Worm (Caenorhabditis elegans) whole organism, L4 larva: Measurements from ENCODE around the gene best-15.

Source experiments
- F37D6.2 ChIP-seq: sonication (generic microtip); optimal IDR thresholded peaks from 2 replicates; lab custom pipeline; 2016; ENCODE audit warnings: mild to moderate bottlenecking, missing genetic modification characterization, missing compliant biosample characterization
- Y75B8A.6 ChIP-seq: fragments of 200-800 bp; sonication (Bioruptor generic); IDR thresholded peaks from 2 replicates; pipeline ENCODE4 v1.3.6; 2022; ENCODE audit warnings: missing genetic modification reagents, missing genetic modification characterization, missing compliant biosample characterization
- ZK337.2 ChIP-seq: fragments of 200-800 bp; sonication (Bioruptor generic); IDR thresholded peaks from 2 replicates; pipeline ENCODE4 v1.3.6; 2022; ENCODE audit warnings: missing genetic modification reagents, missing genetic modification characterization, missing compliant biosample characterization
- aha-1 ChIP-seq: fragments of 150-350 bp; peaks from one replicate; lab custom pipeline; 2014; ENCODE audit warnings: missing biosample characterization, missing genetic modification characterization
- ama-1 ChIP-seq: fragments of 150-350 bp; optimal IDR thresholded peaks from 2 replicates; lab custom pipeline; 2014; ENCODE audit warnings: inconsistent platforms, mixed read lengths
- ceh-20 ChIP-seq: fragments of 200-800 bp; sonication (Bioruptor generic); IDR thresholded peaks from 2 replicates; pipeline ENCODE4 v1.3.6; 2022; ENCODE audit warnings: missing genetic modification reagents, missing genetic modification characterization, missing compliant biosample characterization
- ceh-32 ChIP-seq: sonication (generic microtip); optimal IDR thresholded peaks from 2 replicates; lab custom pipeline; 2016; ENCODE audit warnings: mild to moderate bottlenecking, missing genetic modification characterization, missing compliant biosample characterization; ENCODE audit not compliant: poor library complexity
- ceh-62 ChIP-seq: sonication (generic microtip); optimal IDR thresholded peaks from 2 replicates; lab custom pipeline; 2017; ENCODE audit warnings: missing biosample characterization, missing genetic modification characterization
- ceh-82 ChIP-seq: sonication (generic microtip); optimal IDR thresholded peaks from 2 replicates; lab custom pipeline; 2017; ENCODE audit warnings: missing biosample characterization, missing genetic modification characterization
- ctbp-1 ChIP-seq: fragments of 200-800 bp; sonication (Bioruptor generic); IDR thresholded peaks from 2 replicates; pipeline ENCODE4 v1.3.6; 2022; ENCODE audit warnings: missing genetic modification reagents, missing genetic modification characterization, missing compliant biosample characterization
- daf-16 ChIP-seq, 3 experiments: sonication (generic microtip); optimal IDR thresholded peaks; 2 replicates each; lab custom pipeline; 2016 to 2017; ENCODE audit warnings: missing genetic modification characterization in 3 of 3, missing genetic modification reagents in 3 of 3, mild to moderate bottlenecking in 2 of 3, missing compliant biosample characterization in 2 of 3, missing biosample characterization in 1 of 3, moderate library complexity in 1 of 3
- daf-8 ChIP-seq: fragments of 200-800 bp; sonication (Bioruptor generic); IDR thresholded peaks from 2 replicates; pipeline ENCODE4 v1.3.6; 2022; ENCODE audit warnings: missing genetic modification characterization, missing compliant biosample characterization
- dmd-6 ChIP-seq: fragments of 200-800 bp; sonication (Bioruptor generic); IDR thresholded peaks from 2 replicates; pipeline ENCODE4 v1.3.6; 2022; ENCODE audit warnings: missing genetic modification reagents, missing genetic modification characterization, missing compliant biosample characterization
- dpl-1 ChIP-seq: fragments of 150-350 bp; optimal IDR thresholded peaks from 2 replicates; lab custom pipeline; 2014; ENCODE audit warnings: missing biosample characterization, missing genetic modification reagents, missing genetic modification characterization
- dve-1 ChIP-seq: sonication (generic microtip); optimal IDR thresholded peaks from 2 replicates; lab custom pipeline; 2017; ENCODE audit warnings: antibody characterized with exemption, mild to moderate bottlenecking, missing genetic modification characterization, missing compliant biosample characterization; ENCODE audit not compliant: insufficient read depth
- egl-27 ChIP-seq: sonication (generic microtip); optimal IDR thresholded peaks from 3 replicates; lab custom pipeline; 2017; ENCODE audit warnings: missing biosample characterization, missing genetic modification reagents, missing genetic modification characterization
- fkh-10 ChIP-seq: fragments of 150-350 bp; optimal IDR thresholded peaks from 2 replicates; lab custom pipeline; 2014; ENCODE audit warnings: missing biosample characterization, missing genetic modification reagents, missing genetic modification characterization
- hif-1 ChIP-seq, 2 experiments: sonication (generic microtip); optimal IDR thresholded peaks; 2 replicates each; lab custom pipeline; 2016 to 2017; ENCODE audit warnings: missing compliant biosample characterization in 2 of 2, missing genetic modification characterization in 2 of 2, missing genetic modification reagents in 2 of 2, missing genotype in 2 of 2, mild to moderate bottlenecking in 1 of 2
- hlh-11 ChIP-seq: fragments of 200-800 bp; sonication (Bioruptor generic); optimal IDR thresholded peaks from 2 replicates; lab custom pipeline; 2018; ENCODE audit warnings: mild to moderate bottlenecking, missing genetic modification characterization, missing compliant biosample characterization
- hlh-30 ChIP-seq: sonication (generic microtip); optimal IDR thresholded peaks from 2 replicates; lab custom pipeline; 2017; ENCODE audit warnings: antibody characterized with exemption, mild to moderate bottlenecking, missing genetic modification characterization, missing compliant biosample characterization; ENCODE audit not compliant: insufficient read depth
- hmg-1.1 ChIP-seq: fragments of 200-800 bp; sonication (Bioruptor generic); IDR thresholded peaks from 2 replicates; pipeline ENCODE4 v1.3.6; 2022; ENCODE audit warnings: missing genetic modification reagents, missing genetic modification characterization, missing compliant biosample characterization
- lim-7 ChIP-seq: fragments of 200-800 bp; sonication (Bioruptor generic); IDR thresholded peaks from 2 replicates; pipeline ENCODE4 v1.3.6; 2022; ENCODE audit warnings: missing genetic modification characterization, missing compliant biosample characterization
- lin-13 ChIP-seq: fragments of 150-350 bp; optimal IDR thresholded peaks from 2 replicates; lab custom pipeline; 2014; ENCODE audit warnings: missing biosample characterization, missing genetic modification reagents, missing genetic modification characterization
- lin-38 ChIP-seq: fragments of 200-800 bp; sonication (Bioruptor generic); IDR thresholded peaks from 2 replicates; pipeline ENCODE4 v1.3.6; 2022; ENCODE audit warnings: missing genetic modification reagents, missing genetic modification characterization, missing compliant biosample characterization
- lsy-2 ChIP-seq, 2 experiments: fragments of 150-350 bp in 1 of 2; sonication (generic microtip) in 1 of 2; optimal IDR thresholded peaks; 2 replicates each; lab custom pipeline; 2014 to 2017; ENCODE audit warnings: missing biosample characterization in 2 of 2, missing genetic modification characterization in 2 of 2
- mdl-1 ChIP-seq, 2 experiments: fragments of 150-350 bp in 1 of 2; sonication (generic microtip) in 1 of 2; optimal IDR thresholded peaks; 2 replicates each; lab custom pipeline; 2014 to 2017; ENCODE audit warnings: missing biosample characterization in 2 of 2, missing genetic modification characterization in 2 of 2
- mep-1 ChIP-seq: fragments of 150-350 bp; sonication (generic microtip); optimal IDR thresholded peaks from 3 replicates; lab custom pipeline; 2014; ENCODE audit warnings: missing biosample characterization, missing genetic modification characterization
- mes-2 ChIP-seq: sonication (generic microtip); optimal IDR thresholded peaks from 2 replicates; lab custom pipeline; 2016; ENCODE audit warnings: missing genotype, mild to moderate bottlenecking, missing genetic modification characterization, missing compliant biosample characterization; ENCODE audit not compliant: poor library complexity, severe bottlenecking
- mxl-3 ChIP-seq: fragments of 200-800 bp; sonication (Bioruptor generic); optimal IDR thresholded peaks from 2 replicates; lab custom pipeline; 2018; ENCODE audit warnings: mild to moderate bottlenecking, missing genetic modification characterization, missing compliant biosample characterization
- nhr-11 ChIP-seq: fragments of 150-350 bp; optimal IDR thresholded peaks from 2 replicates; lab custom pipeline; 2014; ENCODE audit warnings: missing biosample characterization, missing genetic modification characterization
- nhr-28 ChIP-seq: fragments of 150-350 bp; optimal IDR thresholded peaks from 2 replicates; lab custom pipeline; 2014; ENCODE audit warnings: missing biosample characterization, missing genetic modification characterization
- nhr-42 ChIP-seq: fragments of 200-800 bp; sonication (Bioruptor generic); IDR thresholded peaks from 2 replicates; pipeline ENCODE4 v1.3.6; 2022; ENCODE audit warnings: missing genetic modification characterization, missing compliant biosample characterization
- nhr-77 ChIP-seq: fragments of 150-350 bp; optimal IDR thresholded peaks from 2 replicates; lab custom pipeline; 2014; ENCODE audit warnings: missing biosample characterization, missing genetic modification characterization
- pqm-1 ChIP-seq: sonication (generic microtip); optimal IDR thresholded peaks from 2 replicates; lab custom pipeline; 2017; ENCODE audit warnings: missing biosample characterization, missing genetic modification characterization
- saeg-2 ChIP-seq: fragments of 200-800 bp; sonication (Bioruptor generic); IDR thresholded peaks from 2 replicates; pipeline ENCODE4 v1.3.6; 2022; ENCODE audit warnings: missing genetic modification reagents, missing genetic modification characterization, missing compliant biosample characterization
- sdz-12 ChIP-seq: fragments of 200-800 bp; sonication (Bioruptor generic); optimal IDR thresholded peaks from 2 replicates; lab custom pipeline; 2018; ENCODE audit warnings: mild to moderate bottlenecking, missing genetic modification characterization, missing compliant biosample characterization
- snpc-1.2 ChIP-seq: fragments of 200-800 bp; sonication (Bioruptor generic); IDR thresholded peaks from 2 replicates; pipeline ENCODE4 v1.3.6; 2022; ENCODE audit warnings: missing genetic modification reagents, missing genetic modification characterization, missing compliant biosample characterization
- tra-1 ChIP-seq: fragments of 200-800 bp; sonication (Bioruptor generic); IDR thresholded peaks from 2 replicates; pipeline ENCODE4 v1.3.6; 2022; ENCODE audit warnings: missing genetic modification reagents, missing genetic modification characterization, missing compliant biosample characterization
- unc-62 ChIP-seq, 3 experiments: fragments of 150-350 bp in 1 of 3; sonication (generic microtip); optimal IDR thresholded peaks in 2 of 3; peaks in 1 of 3; 1 replicate in 1 of 3; 2 replicates in 2 of 3; lab custom pipeline; 2014 to 2017; ENCODE audit warnings: missing biosample characterization in 3 of 3, missing genetic modification characterization in 3 of 3, missing genetic modification reagents in 3 of 3, missing genotype in 1 of 3
- zfp-2 ChIP-seq: sonication (generic microtip); optimal IDR thresholded peaks from 2 replicates; lab custom pipeline; 2016; ENCODE audit warnings: mild to moderate bottlenecking, missing genetic modification characterization, missing compliant biosample characterization
- zfp-3 ChIP-seq: fragments of 200-800 bp; sonication (Bioruptor generic); conservative IDR thresholded peaks from 2 replicates; pipeline ENCODE4 v1.3.6; 2022; ENCODE audit warnings: missing genetic modification reagents, missing genetic modification characterization, missing compliant biosample characterization
- zip-11 ChIP-seq: fragments of 200-800 bp; sonication (Bioruptor generic); IDR thresholded peaks from 2 replicates; pipeline ENCODE4 v1.3.6; 2022; ENCODE audit warnings: missing genetic modification characterization, missing compliant biosample characterization
- ztf-11 ChIP-seq: fragments of 150-350 bp; optimal IDR thresholded peaks from 2 replicates; lab custom pipeline; 2014; ENCODE audit warnings: missing biosample characterization, missing genetic modification characterization

best-15 gene

DNA sequence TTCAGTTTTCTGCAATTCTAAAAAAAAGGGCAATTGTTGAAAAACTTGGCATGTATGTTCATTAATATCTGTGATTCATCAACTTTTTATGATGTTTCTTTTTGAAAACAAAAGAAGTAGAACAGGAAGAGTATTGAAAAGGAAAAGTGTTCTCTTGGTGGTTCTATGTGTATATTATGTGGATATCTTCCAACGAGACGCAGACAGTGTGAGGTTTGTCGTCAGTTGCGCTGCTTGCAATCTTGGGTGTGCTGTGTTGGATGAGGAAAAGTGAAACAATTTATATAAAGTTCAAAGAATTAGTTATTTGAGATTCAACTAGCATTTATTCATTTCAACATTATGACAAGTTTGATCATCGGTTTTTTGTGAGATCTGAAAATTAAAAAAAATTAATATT lies 20.4 kb upstream of the best-15 start (continued):
- TF ChIP-seq fkh-10 (GFP tag; lab: Kevin White, UChicago) (no peak), lsy-2 (tag; optimal IDR thresholded peaks at IDR 0.05; lab: Kevin White, UChicago) (peak in 1 of 2 experiments; percentile 57), ceh-20 (GFP tag; lab: Robert Waterston, UW) (no peak), dve-1 (tag; lab: Kevin White, UChicago) (peak; percentile 42), mes-2 (peak; percentile 3)

DNA sequence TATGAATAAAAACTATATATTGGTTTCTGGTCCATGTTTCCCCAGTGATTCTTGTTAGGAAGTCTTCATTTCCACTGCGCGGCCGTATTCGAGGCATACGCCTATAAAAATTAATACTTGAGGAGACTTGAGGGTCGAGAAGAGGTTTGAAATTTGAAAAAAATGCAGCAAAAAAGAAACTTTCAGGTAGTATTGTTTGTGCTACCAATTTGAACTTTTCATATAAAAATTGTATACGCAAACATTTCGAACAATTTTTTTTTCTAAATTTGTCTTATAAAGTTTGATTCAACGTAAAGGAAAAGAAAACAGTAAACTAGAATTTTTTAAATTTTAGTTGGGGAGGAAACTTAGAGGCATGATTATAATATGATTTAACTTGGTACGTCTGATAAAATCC lies 19.8 kb upstream of the best-15 start, which contains the start of gene T11G6.4:
T11G6.4 (minus strand) TSS at position 101 of the 400 bp plus-strand sequence.
- TF ChIP-seq zip-11 (no peak), Y75B8A.6 (GFP tag; lab: Robert Waterston, UW) (no peak), zfp-3 (GFP tag; lab: Robert Waterston, UW) (no peak), aha-1 (tag; lab: Kevin White, UChicago) (peak; percentile 70), nhr-77 (tag; lab: Kevin White, UChicago) (no peak), ZK337.2 (GFP tag; lab: Robert Waterston, UW) (no peak)

DNA sequence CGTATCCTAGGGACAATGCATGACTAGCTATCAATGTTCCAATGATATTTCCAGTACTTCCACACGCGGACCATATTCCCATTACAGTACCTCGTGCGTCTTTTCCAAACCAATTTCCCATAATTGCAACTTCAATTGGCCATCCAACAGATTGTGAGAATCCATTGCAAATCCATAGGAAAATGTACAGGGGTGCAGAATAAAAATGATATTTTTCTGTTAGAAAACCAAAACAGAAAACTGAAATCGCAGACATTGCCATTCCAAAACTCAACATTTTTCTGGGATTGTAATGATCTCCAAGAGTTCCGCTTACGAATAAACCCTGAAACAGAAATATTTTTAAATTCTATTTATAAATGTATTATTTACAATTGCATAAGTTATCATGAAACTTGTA lies 19.1 kb upstream of the best-15 start:
- TF ChIP-seq unc-62 (GFP tag; optimal IDR thresholded peaks at IDR 0.05 in 1 of 2; lab: Kevin White, UChicago) = peak in 1 of 2 experiments; percentile 50
- no peak for TF ChIP-seq unc-62 (tag; optimal IDR thresholded peaks at IDR 0.05; lab: Kevin White, UChicago)
- no peak for TF ChIP-seq ceh-82 (tag; lab: Kevin White, UChicago)

DNA sequence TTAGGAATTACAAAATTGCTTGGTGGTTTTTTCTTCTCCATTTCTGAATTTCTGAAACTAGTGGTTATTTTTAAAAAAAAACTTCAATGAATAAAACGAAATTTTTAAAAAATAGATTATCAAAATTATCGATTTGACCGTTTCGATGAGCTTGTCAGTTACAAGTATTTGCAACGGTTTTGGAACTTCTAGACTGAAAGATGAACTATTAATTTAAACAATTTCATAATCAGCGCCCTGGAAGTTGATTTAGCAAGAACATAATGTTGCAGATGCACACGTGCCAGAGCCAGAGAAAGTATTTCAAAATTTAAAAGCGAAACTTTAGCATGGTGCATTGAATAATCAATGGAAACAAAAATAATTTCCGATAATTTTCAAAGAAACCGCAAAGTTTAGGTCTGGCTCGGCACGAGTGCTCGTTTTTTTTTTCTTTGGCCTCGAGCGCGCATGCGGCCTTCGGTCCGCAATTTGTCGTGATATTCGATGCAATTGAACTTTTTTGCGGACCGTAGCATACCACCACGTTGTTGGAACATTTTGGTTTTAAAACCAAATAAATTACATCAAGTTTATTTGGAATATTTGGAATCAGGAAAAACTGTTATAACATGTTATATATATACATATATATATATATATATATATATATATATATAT lies 10.8 kb upstream of the best-15 start, which contains the start of gene T11G6.5:
T11G6.5 (minus strand) TSS at position 51 of the 660 bp plus-strand sequence.
- TF ChIP-seq mes-2 (peak; percentile 58), lin-13 (peak; percentile 4), mdl-1 (tag; optimal IDR thresholded peaks at IDR 0.05; lab: Kevin White, UChicago) (peak; percentile 24 to 35), mxl-3 (peak; percentile 60), dve-1 (tag; lab: Kevin White, UChicago) (peak; percentile 26), aha-1 (tag; lab: Kevin White, UChicago) (peak; percentile 89), saeg-2 (GFP tag; lab: Robert Waterston, UW) (no peak), lim-7 (GFP tag; lab: Robert Waterston, UW) (no peak), daf-16 (GFP tag; optimal IDR thresholded peaks at IDR 0.05; lab: Kevin White, UChicago) (no peak), daf-16 (tag; optimal IDR thresholded peaks at IDR 0.05; lab: Kevin White, UChicago) (peak; percentile 7), ctbp-1 (GFP tag; lab: Robert Waterston, UW) (no peak), hlh-30 (peak; percentile 89), hlh-11 (tag; lab: Kevin White, UChicago) (peak; percentile 14), dmd-6 (peak; percentile 25; the same call in 1 of the 2 replicates), mep-1 (peak; percentile 35), hif-1 (tag; optimal IDR thresholded peaks at IDR 0.05; lab: Kevin White, UChicago) (no peak), dpl-1 (peak; percentile 36), egl-27 (tag; lab: Kevin White, UChicago) (no peak), lsy-2 (tag; optimal IDR thresholded peaks at IDR 0.05; lab: Kevin White, UChicago) (peak in 1 of 2 experiments; percentile 95), ama-1 (lab: Kevin White, UChicago) (peak; percentile 12), hmg-1.1 (peak; percentile 49), lin-38 (peak; percentile 25; the same call in 1 of the 2 replicates)

ce11 chrIV:10842232-10842631 lies 10.2 kb upstream of the best-15 start:
- no peak for TF ChIP-seq pqm-1 (tag; lab: Kevin White, UChicago)
- TF ChIP-seq zfp-2 = no peak
- no peak for TF ChIP-seq daf-8 (GFP tag; lab: Robert Waterston, UW)
- TF ChIP-seq ceh-32 = no peak
- TF ChIP-seq nhr-11 (tag; lab: Kevin White, UChicago) = no peak
- TF ChIP-seq sdz-12 (GFP tag; lab: Kevin White, UChicago) = no peak
- no peak for TF ChIP-seq F37D6.2 (tag; lab: Kevin White, UChicago)
- TF ChIP-seq nhr-28 = no peak
- 0 out of 2 replicates have a peak, but pooled peaks have one; percentile 38 for TF ChIP-seq snpc-1.2 (GFP tag; lab: Robert Waterston, UW)
- no peak for TF ChIP-seq nhr-42
- no peak for TF ChIP-seq ztf-11 (tag; lab: Kevin White, UChicago)
- no peak for TF ChIP-seq daf-16 (GFP tag; optimal IDR thresholded peaks at IDR 0.05; lab: Kevin White, UChicago)
- TF ChIP-seq daf-16 (tag; optimal IDR thresholded peaks at IDR 0.05; lab: Kevin White, UChicago) = no peak
- TF ChIP-seq ceh-62 = no peak
- no peak for TF ChIP-seq tra-1 (GFP tag; lab: Robert Waterston, UW)
